Fruit fly (Drosophila melanogaster) Kc167 (cell line): ENCODE data around the gene Or85a.

Experiments
- Myc ChIP-seq: fragments of >200 bp; optimal IDR thresholded peaks from 2 replicates; lab custom pipeline; 2017; ENCODE audit warnings: missing external identifiers
- h ChIP-seq: fragments of >200 bp; optimal IDR thresholded peaks from 3 replicates; lab custom pipeline; 2018; ENCODE audit warnings: missing external identifiers
- psq ChIP-seq: fragments of >200 bp; optimal IDR thresholded peaks from 2 replicates; lab custom pipeline; 2017; ENCODE audit warnings: missing external identifiers
- ttk ChIP-seq: sonication (Bioruptor generic); optimal IDR thresholded peaks from 2 replicates; lab custom pipeline; 2017; ENCODE audit warnings: missing external identifiers

dm6 chr3R:8362259-8362876 is 40.8 kb downstream of the Or85a start, which contains the start of the genes Veneno and CG7963:
- no peak for TF ChIP-seq h (lab: Kevin White, UChicago)
- no peak for TF ChIP-seq psq (lab: Kevin White, UChicago)
- no peak for TF ChIP-seq Myc (lab: Kevin White, UChicago)
- no peak for TF ChIP-seq ttk (lab: Kevin White, UChicago)
